Comparison of ENCODE assay signal across 6 fruit fly cellular contexts in genomic region chr2L:16727578-16728023, dm6.
TF ChIP-seq lines count a peak whose summit lies in the region.

TSS of gene VhaSFD (minus strand) at chr2L:16727826.

- no peak for TF ChIP-seq CTCF in whole organism, embryonic (GFP tag; optimal IDR thresholded peaks at IDR 0.05; lab: Kevin White, UChicago)

TF ChIP-seq in Kc167, 6 proteins besides CTCF, POLR2A, EP300 and RAD21:
- TF ChIP-seq Myc (optimal IDR thresholded peaks at IDR 0.05; lab: Kevin White, UChicago) (no peak), psq (optimal IDR thresholded peaks at IDR 0.05; lab: Kevin White, UChicago) (peak; percentile 65)

TF ChIP-seq in whole organism, adult, 20 proteins besides CTCF, POLR2A, EP300 and RAD21:
- TF ChIP-seq CG1620 (GFP tag; optimal IDR thresholded peaks at IDR 0.05; lab: Kevin White, UChicago) (peak; percentile 9), CG33017 (tag; optimal IDR thresholded peaks at IDR 0.05; lab: Kevin White, UChicago) (peak; percentile 40), bab1 (GFP tag; optimal IDR thresholded peaks at IDR 0.05; lab: Kevin White, UChicago) (peak; percentile 53), tj (GFP tag; optimal IDR thresholded peaks at IDR 0.05; lab: Kevin White, UChicago) (peak; percentile 69), kay (GFP tag; lab: Kevin White, UChicago; ENCODE audit: borderline replicate concordance) (no peak), pad (GFP tag; optimal IDR thresholded peaks at IDR 0.05; lab: Kevin White, UChicago) (peak; percentile 14), CG12768 (GFP tag; optimal IDR thresholded peaks at IDR 0.05; lab: Kevin White, UChicago) (peak; percentile 73), Mnt (GFP tag; optimal IDR thresholded peaks at IDR 0.05; lab: Kevin White, UChicago) (peak; percentile 75), CG14711 (tag; optimal IDR thresholded peaks at IDR 0.05; lab: Kevin White, UChicago) (no peak), CG7101 (tag; optimal IDR thresholded peaks at IDR 0.05; lab: Kevin White, UChicago) (peak; percentile 50), Clk (GFP tag; optimal IDR thresholded peaks at IDR 0.05; lab: Kevin White, UChicago) (no peak), ovo (GFP tag; optimal IDR thresholded peaks at IDR 0.05; lab: Kevin White, UChicago) (no peak), cic (GFP tag; optimal IDR thresholded peaks at IDR 0.05; lab: Kevin White, UChicago) (peak; percentile 48)

TF ChIP-seq in whole organism, embryonic, 481 proteins besides CTCF, POLR2A, EP300 and RAD21 (continues in another document):
- TF ChIP-seq Dp (GFP tag; optimal IDR thresholded peaks at IDR 0.05; lab: Kevin White, UChicago) (peak; percentile 71), HLHmδ (GFP tag; optimal IDR thresholded peaks at IDR 0.05; lab: Kevin White, UChicago) (peak; percentile 9), nerfin-2 (GFP tag; IDR thresholded peaks at IDR 0.05; lab: Robert Waterston, UW; ENCODE audit: partially characterized antibody) (peak; percentile 76), ac (GFP tag; optimal IDR thresholded peaks at IDR 0.05; lab: Kevin White, UChicago) (no peak), nom (GFP tag; optimal IDR thresholded peaks at IDR 0.05; lab: Kevin White, UChicago) (peak; percentile 56), amos (GFP tag; IDR thresholded peaks at IDR 0.05; lab: Robert Waterston, UW; ENCODE audit: partially characterized antibody) (peak; percentile 69; the same call in 1 of the 2 replicates), Gug (GFP tag; IDR thresholded peaks at IDR 0.05; lab: Robert Waterston, UW) (0 out of 4 replicates have a peak, but pooled peaks have one; percentile 7), pzg (GFP tag; optimal IDR thresholded peaks at IDR 0.05; lab: Kevin White, UChicago) (peak; percentile 85), CG32772 (GFP tag; IDR thresholded peaks at IDR 0.05; lab: Robert Waterston, UW) (no peak), CG17802 (tag; optimal IDR thresholded peaks at IDR 0.05; lab: Kevin White, UChicago) (no peak), sens (GFP tag; lab: Kevin White, UChicago) (peak; percentile 74), crp (GFP tag; optimal IDR thresholded peaks at IDR 0.05; lab: Kevin White, UChicago) (peak in 1 of 2 experiments; percentile 78), tgo (GFP tag; IDR thresholded peaks at IDR 0.05; lab: Robert Waterston, UW) (no peak), MESR4 (GFP tag; optimal IDR thresholded peaks at IDR 0.05; lab: Kevin White, UChicago) (peak; percentile 100), E2f1 (GFP tag; IDR thresholded peaks at IDR 0.05; lab: Robert Waterston, UW) (no peak), chinmo (GFP tag; IDR thresholded peaks at IDR 0.05; lab: Robert Waterston, UW; ENCODE audit: partially characterized antibody) (peak; percentile 80; the same call in 3 of the 4 replicates), CG31388 (GFP tag; optimal IDR thresholded peaks at IDR 0.05; lab: Kevin White, UChicago) (no peak), YL-1 (GFP tag; optimal IDR thresholded peaks at IDR 0.05; lab: Kevin White, UChicago) (peak; percentile 71)

TF ChIP-seq in whole organism, prepupa, 60 proteins besides CTCF, POLR2A, EP300 and RAD21 (continues in another document):
- TF ChIP-seq Gug (GFP tag; IDR thresholded peaks at IDR 0.05; lab: Robert Waterston, UW) (no peak), CG6808 (GFP tag; optimal IDR thresholded peaks at IDR 0.05; lab: Kevin White, UChicago) (no peak), Hr39 (GFP tag; optimal IDR thresholded peaks at IDR 0.05; lab: Kevin White, UChicago) (no peak), CG3919 (GFP tag; optimal IDR thresholded peaks at IDR 0.05; lab: Kevin White, UChicago) (no peak), CG8319 (GFP tag; optimal IDR thresholded peaks at IDR 0.05; lab: Kevin White, UChicago) (no peak), CG16779 (tag; optimal IDR thresholded peaks at IDR 0.05; lab: Kevin White, UChicago) (no peak), CG6854 (GFP tag; optimal IDR thresholded peaks at IDR 0.05; lab: Kevin White, UChicago) (peak; percentile 37), CG15336 (GFP tag; IDR thresholded peaks at IDR 0.05; lab: Robert Waterston, UW) (peak; percentile 36; the same call in 1 of the 2 replicates), OdsH (GFP tag; optimal IDR thresholded peaks at IDR 0.05; lab: Kevin White, UChicago) (no peak), svp (GFP tag; lab: Kevin White, UChicago) (no peak), CG11902 (GFP tag; optimal IDR thresholded peaks at IDR 0.05; lab: Kevin White, UChicago) (no peak), CG9139 (GFP tag; optimal IDR thresholded peaks at IDR 0.05; lab: Kevin White, UChicago) (no peak), lz (GFP tag; optimal IDR thresholded peaks at IDR 0.05; lab: Kevin White, UChicago) (no peak), CG8119 (GFP tag; IDR thresholded peaks at IDR 0.05; lab: Robert Waterston, UW) (no peak), Eip93F (GFP tag; optimal IDR thresholded peaks at IDR 0.05; lab: Kevin White, UChicago) (peak; percentile 55), CG34406 (GFP tag; optimal IDR thresholded peaks at IDR 0.05; lab: Kevin White, UChicago) (no peak), topi (GFP tag; optimal IDR thresholded peaks at IDR 0.05; lab: Kevin White, UChicago) (no peak), CG6276 (GFP tag; optimal IDR thresholded peaks at IDR 0.05; lab: Kevin White, UChicago) (no peak), CG11762 (GFP tag; optimal IDR thresholded peaks at IDR 0.05; lab: Kevin White, UChicago; ENCODE audit: insufficient read depth) (no peak), Hr4 (GFP tag; optimal IDR thresholded peaks at IDR 0.05; lab: Kevin White, UChicago) (no peak), Sox14 (GFP tag; optimal IDR thresholded peaks at IDR 0.05; lab: Kevin White, UChicago) (no peak)

TF ChIP-seq in whole organism, pupa, 21 proteins besides CTCF, POLR2A, EP300 and RAD21:
- TF ChIP-seq CG10348 (GFP tag; IDR thresholded peaks at IDR 0.05; lab: Robert Waterston, UW): no peak
- TF ChIP-seq Snoo (tag; optimal IDR thresholded peaks at IDR 0.05; lab: Kevin White, UChicago): peak; percentile 26
- 0 out of 2 replicates have a peak, but pooled peaks have one; percentile 38 for TF ChIP-seq CG32121 (GFP tag; IDR thresholded peaks at IDR 0.05; lab: Robert Waterston, UW)
- TF ChIP-seq EcR (GFP tag; optimal IDR thresholded peaks at IDR 0.05; lab: Kevin White, UChicago): no peak
- no peak for TF ChIP-seq CG9948 (tag; optimal IDR thresholded peaks at IDR 0.05; lab: Kevin White, UChicago)
- TF ChIP-seq Pif1A (GFP tag; optimal IDR thresholded peaks at IDR 0.05; lab: Kevin White, UChicago): no peak
- 0 out of 3 replicates have a peak, but pooled peaks have one; percentile 33 for TF ChIP-seq CG4496 (GFP tag; IDR thresholded peaks at IDR 0.05; lab: Robert Waterston, UW)
- TF ChIP-seq Pif1B (GFP tag; optimal IDR thresholded peaks at IDR 0.05; lab: Kevin White, UChicago): no peak
- peak; percentile 6 for TF ChIP-seq gl (tag; optimal IDR thresholded peaks at IDR 0.05; lab: Kevin White, UChicago)

TF ChIP-seq in whole organism, wandering third instar larva, 38 proteins besides CTCF, POLR2A, EP300 and RAD21:
- TF ChIP-seq HLH106 (tag; optimal IDR thresholded peaks at IDR 0.05; lab: Kevin White, UChicago) (peak; percentile 34), Abd-B (GFP tag; optimal IDR thresholded peaks at IDR 0.05; lab: Kevin White, UChicago) (no peak), Jra (GFP tag; optimal IDR thresholded peaks at IDR 0.05; lab: Kevin White, UChicago) (no peak), Hr78 (GFP tag; optimal IDR thresholded peaks at IDR 0.05; lab: Kevin White, UChicago) (no peak), Vsx2 (GFP tag; optimal IDR thresholded peaks at IDR 0.05; lab: Kevin White, UChicago; ENCODE audit: partially characterized antibody) (no peak), Mio (GFP tag; optimal IDR thresholded peaks at IDR 0.05; lab: Kevin White, UChicago) (no peak), Myc (optimal IDR thresholded peaks at IDR 0.05; lab: Kevin White, UChicago) (no peak), OdsH (GFP tag; optimal IDR thresholded peaks at IDR 0.05; lab: Kevin White, UChicago) (peak; percentile 29), pan (optimal IDR thresholded peaks at IDR 0.05; lab: Kevin White, UChicago) (no peak), sv (GFP tag; optimal IDR thresholded peaks at IDR 0.05; lab: Kevin White, UChicago) (no peak), ey (GFP tag; optimal IDR thresholded peaks at IDR 0.05; lab: Kevin White, UChicago) (no peak), Rel (GFP tag; optimal IDR thresholded peaks at IDR 0.05; lab: Kevin White, UChicago) (no peak), Rel (tag; optimal IDR thresholded peaks at IDR 0.05; lab: Kevin White, UChicago) (peak; percentile 80), sage (GFP tag; optimal IDR thresholded peaks at IDR 0.05; lab: Kevin White, UChicago) (no peak), dmrt93B (GFP tag; optimal IDR thresholded peaks at IDR 0.05; lab: Kevin White, UChicago) (no peak), CG9705 (GFP tag; optimal IDR thresholded peaks at IDR 0.05; lab: Kevin White, UChicago) (peak; percentile 49), CG32264 (GFP tag; optimal IDR thresholded peaks at IDR 0.05; lab: Kevin White, UChicago) (no peak), tai (GFP tag; optimal IDR thresholded peaks at IDR 0.05; lab: Kevin White, UChicago) (no peak), br (GFP tag; optimal IDR thresholded peaks at IDR 0.05; lab: Kevin White, UChicago) (no peak), psq (GFP tag; optimal IDR thresholded peaks at IDR 0.05; lab: Kevin White, UChicago) (no peak), jim (GFP tag; optimal IDR thresholded peaks at IDR 0.05; lab: Kevin White, UChicago) (no peak), Sp1 (GFP tag; optimal IDR thresholded peaks at IDR 0.05; lab: Kevin White, UChicago) (peak; percentile 35), dl (GFP tag; optimal IDR thresholded peaks at IDR 0.05; lab: Kevin White, UChicago; ENCODE audit: insufficient read depth in 1 of 2, partially characterized antibody in 2 of 2) (no peak), usp (GFP tag; optimal IDR thresholded peaks at IDR 0.05; lab: Kevin White, UChicago) (no peak), rgr (GFP tag; optimal IDR thresholded peaks at IDR 0.05; lab: Kevin White, UChicago) (peak; percentile 20), lola (GFP tag; optimal IDR thresholded peaks at IDR 0.05; lab: Kevin White, UChicago) (no peak)
